Worm (Caenorhabditis elegans) whole organism, midembryonic: ENCODE results near the gene nhr-67.

ENCODE experiments used
- cog-1 ChIP-seq: sonication (generic microtip); optimal IDR thresholded peaks from 2 replicates; lab custom pipeline; 2016; ENCODE audit warnings: missing genetic modification characterization, missing compliant biosample characterization
- med-1 ChIP-seq: sonication (generic microtip); optimal IDR thresholded peaks from 2 replicates; lab custom pipeline; 2017; ENCODE audit warnings: missing genetic modification characterization, mild to moderate bottlenecking, missing compliant biosample characterization, antibody characterized with exemption, missing genetic modification reagents; ENCODE audit not compliant: insufficient read depth

- TF ChIP-seq med-1 (GFP tag; lab: Kevin White, UChicago), result no peak
- no peak for TF ChIP-seq cog-1 (tag; lab: Kevin White, UChicago)
These were observed 44.9 kb upstream of the nhr-67 start, which contains the start of gene spo-11 for ce11 chrIV:11124674-11125073.
